Worm (Caenorhabditis elegans) whole organism, L1 larva: ENCODE data around the gene hsp-12.3.

Experiments used
- C34B4.2 ChIP-seq: sonication (generic microtip); optimal IDR thresholded peaks from 2 replicates; lab custom pipeline; 2017; ENCODE audit warnings: mild to moderate bottlenecking, missing genetic modification characterization, missing compliant biosample characterization
- Y116A8C.19 ChIP-seq: sonication (generic microtip); optimal IDR thresholded peaks from 2 replicates; lab custom pipeline; 2016; ENCODE audit warnings: missing compliant biosample characterization, missing genetic modification characterization, borderline replicate concordance
- aha-1 ChIP-seq: fragments of 150-350 bp; optimal IDR thresholded peaks from 2 replicates; lab custom pipeline; 2014; ENCODE audit warnings: missing biosample characterization, missing genetic modification characterization
- alr-1 ChIP-seq: fragments of 200-800 bp; sonication (Bioruptor generic); optimal IDR thresholded peaks from 2 replicates; lab custom pipeline; 2018; ENCODE audit warnings: borderline replicate concordance, mild to moderate bottlenecking, missing genetic modification characterization, missing compliant biosample characterization
- ama-1 ChIP-seq: fragments of 150-350 bp; optimal IDR thresholded peaks from 2 replicates; lab custom pipeline; 2014
- blmp-1 ChIP-seq: fragments of 150-350 bp; optimal IDR thresholded peaks from 2 replicates; lab custom pipeline; 2014; ENCODE audit warnings: missing biosample characterization, missing genetic modification characterization
- ceh-8 ChIP-seq: fragments of 200-800 bp; sonication (Bioruptor generic); optimal IDR thresholded peaks from 2 replicates; lab custom pipeline; 2018; ENCODE audit warnings: mild to moderate bottlenecking, missing genetic modification characterization, moderate library complexity, missing compliant biosample characterization
- ceh-88 ChIP-seq: fragments of 200-800 bp; sonication (Bioruptor generic); IDR thresholded peaks from 2 replicates; pipeline ENCODE4 v1.3.6; 2022; ENCODE audit warnings: missing genetic modification characterization, missing compliant biosample characterization
- dsc-1 ChIP-seq: sonication (generic microtip); optimal IDR thresholded peaks from 2 replicates; lab custom pipeline; 2016; ENCODE audit warnings: mild to moderate bottlenecking, missing genetic modification characterization, missing compliant biosample characterization
- efl-1 ChIP-seq, 4 experiments: fragments of 150-350 bp; optimal IDR thresholded peaks in 3 of 4; peaks in 1 of 4; 1 replicate in 1 of 4; 2 replicates in 3 of 4; lab custom pipeline; 2014; ENCODE audit warnings: missing biosample characterization in 2 of 4, missing genetic modification characterization in 2 of 4, missing genetic modification reagents in 2 of 4
- efl-3 ChIP-seq: fragments of 200-800 bp; sonication (Bioruptor generic); optimal IDR thresholded peaks from 2 replicates; lab custom pipeline; 2018; ENCODE audit warnings: mild to moderate bottlenecking, missing genetic modification characterization, missing compliant biosample characterization
- fkh-8 ChIP-seq: sonication (generic microtip); optimal IDR thresholded peaks from 2 replicates; lab custom pipeline; 2016; ENCODE audit warnings: mild to moderate bottlenecking, missing genetic modification characterization, missing compliant biosample characterization
- fos-1 ChIP-seq: fragments of 150-350 bp; optimal IDR thresholded peaks from 2 replicates; lab custom pipeline; 2014; ENCODE audit warnings: missing biosample characterization, missing genetic modification characterization
- hlh-17 ChIP-seq: fragments of 200-800 bp; sonication (Bioruptor generic); optimal IDR thresholded peaks from 2 replicates; lab custom pipeline; 2018; ENCODE audit warnings: missing genetic modification characterization, mild to moderate bottlenecking, missing compliant biosample characterization, moderate library complexity, borderline replicate concordance
- irx-1 ChIP-seq: sonication (generic microtip); optimal IDR thresholded peaks from 2 replicates; lab custom pipeline; 2016; ENCODE audit warnings: missing genetic modification characterization, missing compliant biosample characterization
- jun-1 ChIP-seq: fragments of 150-350 bp; optimal IDR thresholded peaks from 2 replicates; lab custom pipeline; 2014; ENCODE audit warnings: missing biosample characterization, missing genetic modification reagents, missing genetic modification characterization
- lin-13 ChIP-seq: fragments of 150-350 bp; optimal IDR thresholded peaks from 2 replicates; lab custom pipeline; 2014; ENCODE audit warnings: missing biosample characterization, missing genetic modification reagents, missing genetic modification characterization
- lin-14 ChIP-seq: fragments of 200-800 bp; sonication (Bioruptor generic); optimal IDR thresholded peaks from 2 replicates; lab custom pipeline; 2018; ENCODE audit warnings: mild to moderate bottlenecking, missing genetic modification characterization, moderate library complexity, missing compliant biosample characterization
- lin-15B ChIP-seq: fragments of 150-350 bp; sonication (generic microtip); optimal IDR thresholded peaks from 3 replicates; lab custom pipeline; 2014; ENCODE audit warnings: missing biosample characterization, missing genetic modification characterization
- lsy-2 ChIP-seq, 2 experiments: fragments of 150-350 bp; optimal IDR thresholded peaks; 2 replicates each; lab custom pipeline; 2014; ENCODE audit warnings: missing biosample characterization in 2 of 2, missing genetic modification characterization in 2 of 2
- mab-9 ChIP-seq: fragments of 200-800 bp; sonication (Bioruptor generic); IDR thresholded peaks from 2 replicates; pipeline ENCODE4 v1.3.6; 2022; ENCODE audit warnings: missing genetic modification reagents, missing genetic modification characterization, missing compliant biosample characterization
- mdl-1 ChIP-seq, 2 experiments: fragments of 150-350 bp; optimal IDR thresholded peaks; 2 replicates each; lab custom pipeline; 2014 to 2017; ENCODE audit warnings: missing biosample characterization in 2 of 2, missing genetic modification characterization in 2 of 2, inconsistent platforms in 1 of 2
- mep-1 ChIP-seq: fragments of 150-350 bp; optimal IDR thresholded peaks from 2 replicates; lab custom pipeline; 2014; ENCODE audit warnings: missing biosample characterization, missing genetic modification characterization
- nhr-11 ChIP-seq: fragments of 150-350 bp; optimal IDR thresholded peaks from 2 replicates; lab custom pipeline; 2014; ENCODE audit warnings: missing biosample characterization, missing genetic modification characterization
- nhr-12 ChIP-seq: sonication (generic microtip); optimal IDR thresholded peaks from 2 replicates; lab custom pipeline; 2017; ENCODE audit warnings: missing biosample characterization, missing genetic modification characterization
- nhr-19 ChIP-seq: fragments of 200-800 bp; sonication (Bioruptor generic); conservative IDR thresholded peaks from 2 replicates; pipeline ENCODE4 v1.3.6; 2022; ENCODE audit warnings: missing genetic modification characterization, missing compliant biosample characterization
- nhr-20 ChIP-seq: sonication (generic microtip); optimal IDR thresholded peaks from 2 replicates; lab custom pipeline; 2016; ENCODE audit warnings: mild to moderate bottlenecking, missing genetic modification characterization, missing compliant biosample characterization
- nhr-237 ChIP-seq: fragments of 150-350 bp; optimal IDR thresholded peaks from 2 replicates; lab custom pipeline; 2014; ENCODE audit warnings: missing biosample characterization, missing genetic modification characterization
- nhr-47 ChIP-seq: sonication (generic microtip); optimal IDR thresholded peaks from 2 replicates; lab custom pipeline; 2016; ENCODE audit warnings: mild to moderate bottlenecking, missing genetic modification characterization, moderate library complexity, missing compliant biosample characterization
- nhr-76 ChIP-seq: sonication (generic microtip); optimal IDR thresholded peaks from 2 replicates; lab custom pipeline; 2017; ENCODE audit warnings: missing biosample characterization, missing genetic modification characterization
- nhr-77 ChIP-seq: fragments of 150-350 bp; optimal IDR thresholded peaks from 2 replicates; lab custom pipeline; 2014; ENCODE audit warnings: missing biosample characterization, missing genetic modification characterization
- nhr-90 ChIP-seq: sonication (generic microtip); optimal IDR thresholded peaks from 2 replicates; lab custom pipeline; 2016; ENCODE audit warnings: mild to moderate bottlenecking, missing genetic modification characterization, missing compliant biosample characterization; ENCODE audit not compliant: poor library complexity
- pag-3 ChIP-seq: sonication (generic microtip); optimal IDR thresholded peaks from 2 replicates; lab custom pipeline; 2017; ENCODE audit warnings: missing genetic modification characterization, mild to moderate bottlenecking, missing compliant biosample characterization, antibody characterized with exemption, borderline replicate concordance; ENCODE audit not compliant: insufficient read depth
- pax-3 ChIP-seq: fragments of 200-800 bp; sonication (Bioruptor generic); optimal IDR thresholded peaks from 2 replicates; lab custom pipeline; 2018; ENCODE audit warnings: mild to moderate bottlenecking, missing genetic modification characterization, moderate library complexity, missing compliant biosample characterization
- pqm-1 ChIP-seq: sonication (generic microtip); optimal IDR thresholded peaks from 3 replicates; lab custom pipeline; 2017; ENCODE audit warnings: missing biosample characterization, missing genetic modification characterization
- skn-1 ChIP-seq: fragments of 150-350 bp; optimal IDR thresholded peaks from 2 replicates; lab custom pipeline; 2014; ENCODE audit warnings: missing biosample characterization, missing genetic modification characterization
- sox-4 ChIP-seq: sonication (generic microtip); optimal IDR thresholded peaks from 2 replicates; lab custom pipeline; 2016; ENCODE audit warnings: missing genetic modification characterization, missing compliant biosample characterization
- swsn-7 ChIP-seq: sonication (generic microtip); optimal IDR thresholded peaks from 2 replicates; lab custom pipeline; 2016; ENCODE audit warnings: missing genetic modification characterization, missing compliant biosample characterization
- tbx-2 ChIP-seq: sonication (generic microtip); optimal IDR thresholded peaks from 2 replicates; lab custom pipeline; 2016; ENCODE audit warnings: missing genetic modification characterization, missing compliant biosample characterization
- tlp-1 ChIP-seq: fragments of 150-350 bp; optimal IDR thresholded peaks from 2 replicates; lab custom pipeline; 2014; ENCODE audit warnings: missing biosample characterization, missing genetic modification characterization
- unc-30 ChIP-seq: sonication (generic microtip); optimal IDR thresholded peaks from 2 replicates; lab custom pipeline; 2017; ENCODE audit warnings: missing biosample characterization, missing genetic modification characterization
- unc-62 ChIP-seq: fragments of 150-350 bp; optimal IDR thresholded peaks from 2 replicates; lab custom pipeline; 2014; ENCODE audit warnings: missing biosample characterization, missing genetic modification reagents, missing genetic modification characterization
- unc-86 ChIP-seq: sonication (generic microtip); optimal IDR thresholded peaks from 2 replicates; lab custom pipeline; 2016; ENCODE audit warnings: missing genetic modification characterization, missing compliant biosample characterization
- vab-15 ChIP-seq: sonication (generic microtip); optimal IDR thresholded peaks from 2 replicates; lab custom pipeline; 2017; ENCODE audit warnings: missing genotype, mild to moderate bottlenecking, missing genetic modification characterization, missing compliant biosample characterization
- xbp-1 ChIP-seq: sonication (generic microtip); optimal IDR thresholded peaks from 2 replicates; lab custom pipeline; 2016; ENCODE audit warnings: missing genetic modification characterization, missing compliant biosample characterization
- zip-4 ChIP-seq: fragments of 200-800 bp; sonication (Bioruptor generic); optimal IDR thresholded peaks from 2 replicates; lab custom pipeline; 2018; ENCODE audit warnings: mild to moderate bottlenecking, missing genetic modification characterization, moderate library complexity, missing compliant biosample characterization
- ztf-11 ChIP-seq, 2 experiments: sonication (generic microtip); optimal IDR thresholded peaks; 2 replicates each; lab custom pipeline; 2016 to 2017; ENCODE audit warnings: missing genetic modification characterization in 2 of 2, missing biosample characterization in 1 of 2, missing compliant biosample characterization in 1 of 2
- ztf-4 ChIP-seq: fragments of 150-350 bp; optimal IDR thresholded peaks from 2 replicates; lab custom pipeline; 2014; ENCODE audit warnings: missing biosample characterization, missing genetic modification characterization

hsp-12.3 gene

ce11 chrIV:9469293-9469692 is 24.0 kb upstream of the hsp-12.3 start:
- peak; percentile 74 for TF ChIP-seq sox-4 (tag; lab: Kevin White, UChicago)
- no peak for TF ChIP-seq efl-1 (optimal IDR thresholded peaks at IDR 0.05; lab: Kevin White, UChicago)
- TF ChIP-seq efl-1 (GFP tag; optimal IDR thresholded peaks at IDR 0.05 in 1 of 2; lab: Kevin White, UChicago) = no peak
- peak; percentile 79 for TF ChIP-seq pax-3 (tag; lab: Kevin White, UChicago)
- TF ChIP-seq nhr-11 (tag; lab: Kevin White, UChicago) = no peak
- TF ChIP-seq mdl-1 (tag; optimal IDR thresholded peaks at IDR 0.05; lab: Kevin White, UChicago) = no peak
- TF ChIP-seq efl-3 (GFP tag; lab: Kevin White, UChicago) = no peak
- TF ChIP-seq blmp-1 (tag; lab: Kevin White, UChicago) = no peak
- no peak for TF ChIP-seq tlp-1 (tag; lab: Kevin White, UChicago)
- no peak for TF ChIP-seq lin-13 (GFP tag; lab: Kevin White, UChicago)
- no peak for TF ChIP-seq lin-14 (GFP tag; lab: Kevin White, UChicago)
- no peak for TF ChIP-seq ztf-11 (tag; optimal IDR thresholded peaks at IDR 0.05; lab: Kevin White, UChicago)
- TF ChIP-seq ceh-8 (GFP tag; lab: Kevin White, UChicago) = peak; percentile 24
- no peak for TF ChIP-seq fos-1 (tag; lab: Kevin White, UChicago)
- no peak for TF ChIP-seq lin-15B (tag; lab: Kevin White, UChicago)
- no peak for TF ChIP-seq zip-4
- TF ChIP-seq nhr-47 = peak; percentile 35
- no peak for TF ChIP-seq nhr-12 (tag; lab: Kevin White, UChicago)
- no peak for TF ChIP-seq nhr-77 (tag; lab: Kevin White, UChicago)
- TF ChIP-seq nhr-76 (tag; lab: Kevin White, UChicago) = no peak
- TF ChIP-seq nhr-237 (tag; lab: Kevin White, UChicago) = no peak
- no peak for TF ChIP-seq ceh-88
- no peak for TF ChIP-seq alr-1 (tag; lab: Kevin White, UChicago)
- no peak for TF ChIP-seq ama-1 (lab: Kevin White, UChicago)
- no peak for TF ChIP-seq pag-3
- peak; percentile 57 for TF ChIP-seq fkh-8 (tag; lab: Kevin White, UChicago)
- no peak for TF ChIP-seq pqm-1
- TF ChIP-seq dsc-1 (tag; lab: Kevin White, UChicago) = peak; percentile 98
- no peak for TF ChIP-seq skn-1 (tag; lab: Kevin White, UChicago)
- no peak for TF ChIP-seq jun-1 (tag; lab: Kevin White, UChicago)
- TF ChIP-seq, all 84 proteins: peak for 6

DNA sequence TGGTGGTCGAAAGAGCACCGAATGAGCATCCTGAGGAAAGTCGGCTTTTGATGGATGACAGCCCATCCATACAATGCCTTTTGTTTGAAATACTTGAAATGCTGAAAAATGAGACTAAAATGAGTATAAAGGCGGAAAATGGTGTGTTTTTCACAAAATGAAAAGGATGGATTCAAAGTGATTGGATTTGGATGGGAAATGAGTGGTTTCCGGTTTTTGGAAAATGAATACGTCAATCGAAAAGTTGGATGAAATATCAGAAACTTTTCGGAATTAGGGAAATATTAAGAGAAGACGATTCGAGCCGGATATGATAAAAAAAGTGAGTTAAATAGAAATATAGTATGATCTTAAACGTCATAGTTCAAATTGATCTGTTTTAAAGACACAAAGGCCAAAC is 22.1 kb upstream of the hsp-12.3 start, which contains the start of gene F38E11.6:
F38E11.6 (minus strand) TSS at position 101 of the 400 bp plus-strand sequence.
- no peak for TF ChIP-seq vab-15
- TF ChIP-seq fkh-8 (tag; lab: Kevin White, UChicago) = peak; percentile 16
- TF ChIP-seq nhr-90 (tag; lab: Kevin White, UChicago) = no peak
- TF ChIP-seq alr-1 (tag; lab: Kevin White, UChicago) = no peak

ce11 chrIV:9464345-9464783 is 19.1 kb upstream of the hsp-12.3 start:
- no peak for TF ChIP-seq Y116A8C.19 (tag; lab: Kevin White, UChicago)
- TF ChIP-seq nhr-19 (GFP tag; lab: Robert Waterston, UW) = peak; percentile 30; the same call in 1 of the 2 replicates
- TF ChIP-seq efl-1 (optimal IDR thresholded peaks at IDR 0.05; lab: Kevin White, UChicago) = no peak
- TF ChIP-seq efl-1 (GFP tag; optimal IDR thresholded peaks at IDR 0.05 in 1 of 2; lab: Kevin White, UChicago) = peak in 1 of 2 experiments; percentile 58
- no peak for TF ChIP-seq nhr-76 (tag; lab: Kevin White, UChicago)
- no peak for TF ChIP-seq alr-1 (tag; lab: Kevin White, UChicago)
- TF ChIP-seq tbx-2 = no peak
- no peak for TF ChIP-seq C34B4.2
- no peak for TF ChIP-seq nhr-20 (tag; lab: Kevin White, UChicago)
- no peak for TF ChIP-seq mep-1 (tag; lab: Kevin White, UChicago)
- TF ChIP-seq ztf-4 (tag; lab: Kevin White, UChicago) = no peak
- TF ChIP-seq hlh-17 = no peak
- no peak for TF ChIP-seq irx-1 (tag; lab: Kevin White, UChicago)
- TF ChIP-seq aha-1 = no peak
- no peak for TF ChIP-seq unc-86 (tag; lab: Kevin White, UChicago)
- no peak for TF ChIP-seq ceh-8 (GFP tag; lab: Kevin White, UChicago)
- no peak for TF ChIP-seq nhr-12 (tag; lab: Kevin White, UChicago)
- no peak for TF ChIP-seq mab-9 (GFP tag; lab: Robert Waterston, UW)
- TF ChIP-seq lsy-2 (tag; optimal IDR thresholded peaks at IDR 0.05; lab: Kevin White, UChicago) = no peak
- no peak for TF ChIP-seq xbp-1 (tag; lab: Kevin White, UChicago)
- no peak for TF ChIP-seq unc-30 (tag; lab: Kevin White, UChicago)
- TF ChIP-seq pax-3 (tag; lab: Kevin White, UChicago) = no peak
- no peak for TF ChIP-seq swsn-7
- no peak for TF ChIP-seq nhr-237 (tag; lab: Kevin White, UChicago)
- TF ChIP-seq fkh-8 (tag; lab: Kevin White, UChicago) = no peak
- no peak for TF ChIP-seq unc-62 (GFP tag; lab: Kevin White, UChicago)
